Fruit fly (Drosophila melanogaster): ENCODE data around the gene Octbeta3R.

DNA sequence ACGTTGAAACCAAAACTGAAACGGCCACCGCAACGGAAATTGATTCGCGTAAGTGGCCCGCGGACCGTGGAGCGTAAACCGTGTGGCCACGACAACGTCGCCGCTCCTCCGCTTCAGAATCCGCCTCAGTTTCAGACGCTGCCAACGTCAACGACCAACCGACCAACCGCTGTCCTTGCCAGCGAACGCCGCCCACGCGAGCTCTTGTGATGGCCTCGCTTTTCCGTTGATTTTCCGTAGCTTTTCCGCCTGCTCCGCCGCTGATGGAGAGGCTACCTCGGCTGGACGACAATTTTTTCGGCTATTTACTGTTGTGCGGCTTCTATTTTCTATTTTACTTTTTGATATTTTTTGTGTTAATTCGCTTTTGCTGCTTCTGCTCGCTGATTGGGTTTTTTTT is 13.1 kb upstream of the Octbeta3R start:
- no peak for TF ChIP-seq pan (optimal IDR thresholded peaks at IDR 0.05)
- TF ChIP-seq OdsH (GFP tag; optimal IDR thresholded peaks at IDR 0.05), result no peak
- no peak for TF ChIP-seq CG32264 (GFP tag; optimal IDR thresholded peaks at IDR 0.05)
